Worm (Caenorhabditis elegans) whole organism, early embryonic: Measurements from ENCODE around the gene E03H12.7.

Experiments
- ama-1 ChIP-seq: fragments of 150-350 bp; optimal IDR thresholded peaks from 2 replicates; lab custom pipeline; 2014
- ceh-13 ChIP-seq: fragments of 200-800 bp; sonication (Bioruptor generic); optimal IDR thresholded peaks from 2 replicates; lab custom pipeline; 2018; ENCODE audit warnings: mild to moderate bottlenecking, missing genetic modification characterization, missing compliant biosample characterization
- scrt-1 ChIP-seq: fragments of 200-800 bp; sonication (Bioruptor generic); IDR thresholded peaks from 2 replicates; pipeline ENCODE4 v1.3.6; 2022; ENCODE audit warnings: missing genetic modification characterization, missing compliant biosample characterization
- tbx-11 ChIP-seq: fragments of 200-800 bp; sonication (Bioruptor generic); IDR thresholded peaks from 2 replicates; pipeline ENCODE4 v1.3.6; 2022; ENCODE audit warnings: missing genetic modification characterization, missing compliant biosample characterization

DNA sequence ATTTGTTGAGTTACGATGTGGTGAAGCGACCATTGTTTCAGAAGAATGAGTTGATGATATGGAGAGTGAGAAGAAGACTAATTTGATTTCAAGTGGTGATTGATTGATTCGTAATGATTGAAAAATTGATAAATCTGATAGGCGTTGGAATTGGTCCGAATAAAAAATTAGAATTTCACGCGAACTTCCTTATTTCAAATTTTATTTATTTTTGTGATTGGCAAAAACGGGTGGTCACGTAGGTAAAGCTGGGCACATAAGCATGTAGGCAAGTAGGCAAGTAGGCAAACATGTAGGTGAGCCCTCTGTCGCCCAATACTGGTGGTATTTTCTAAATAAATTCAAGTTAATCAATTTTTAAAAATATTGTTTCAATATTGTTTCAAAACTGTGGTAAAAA lies 44.8 kb upstream of the E03H12.7 start, which contains the start of gene C09B9.4:
- TF ChIP-seq ama-1 (lab: Kevin White, UChicago) (no peak), scrt-1 (no peak), tbx-11 (GFP tag; lab: Robert Waterston, UW) (no peak), ceh-13 (no peak)
